Worm (Caenorhabditis elegans): ENCODE results near the gene Y51H7C.12.
A peak's percentile ranks its signal among the peaks of the same experiment; 100 is the strongest.

Gene Y51H7C.12

ce11 chrII:1476016-1476415 is 29.5 kb upstream of the Y51H7C.12 start:
- TF ChIP-seq sea-2 (GFP tag; IDR thresholded peaks at IDR 0.05): no peak
- TF ChIP-seq rpc-1 (optimal IDR thresholded peaks at IDR 0.05): peak; percentile 11
- peak; percentile 54 for TF ChIP-seq rpc-1 (tag; optimal IDR thresholded peaks at IDR 0.05)
- peak; percentile 59 for TF ChIP-seq tbp1 (GFP tag; optimal IDR thresholded peaks at IDR 0.05)

ce11 chrII:1475328-1475727 is 28.8 kb upstream of the Y51H7C.12 start:
- TF ChIP-seq nhr-80 (tag; optimal IDR thresholded peaks at IDR 0.05): peak; percentile 28
- TF ChIP-seq ceh-40 (GFP tag; IDR thresholded peaks at IDR 0.05): no peak

DNA sequence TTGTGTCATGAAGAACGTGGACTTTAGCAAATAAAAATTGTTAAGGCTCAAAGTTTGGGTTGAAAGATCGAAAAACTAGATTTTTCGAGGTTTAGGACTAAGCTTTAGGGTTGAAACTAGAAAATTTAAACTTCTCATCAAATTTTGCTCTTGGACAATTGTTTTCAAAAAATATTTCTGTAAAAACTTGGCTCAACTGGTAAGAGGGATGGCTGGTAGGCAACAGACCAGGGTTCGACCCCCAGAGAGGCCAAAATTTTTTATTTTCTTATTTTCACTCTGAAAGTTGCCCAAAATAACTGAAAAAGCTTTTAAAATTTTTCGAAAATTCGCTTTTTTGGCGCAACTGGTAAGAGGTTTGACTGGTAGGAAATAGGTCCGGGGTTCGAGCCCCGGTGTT is 28.3 kb upstream of the Y51H7C.12 start:
- TF ChIP-seq rpc-1 (optimal IDR thresholded peaks at IDR 0.05) (no peak), rpc-1 (tag; optimal IDR thresholded peaks at IDR 0.05) (peak; percentile 52), F10E7.11 (tag; optimal IDR thresholded peaks at IDR 0.05) (no peak), tbp1 (GFP tag; optimal IDR thresholded peaks at IDR 0.05) (peak; percentile 56)

DNA sequence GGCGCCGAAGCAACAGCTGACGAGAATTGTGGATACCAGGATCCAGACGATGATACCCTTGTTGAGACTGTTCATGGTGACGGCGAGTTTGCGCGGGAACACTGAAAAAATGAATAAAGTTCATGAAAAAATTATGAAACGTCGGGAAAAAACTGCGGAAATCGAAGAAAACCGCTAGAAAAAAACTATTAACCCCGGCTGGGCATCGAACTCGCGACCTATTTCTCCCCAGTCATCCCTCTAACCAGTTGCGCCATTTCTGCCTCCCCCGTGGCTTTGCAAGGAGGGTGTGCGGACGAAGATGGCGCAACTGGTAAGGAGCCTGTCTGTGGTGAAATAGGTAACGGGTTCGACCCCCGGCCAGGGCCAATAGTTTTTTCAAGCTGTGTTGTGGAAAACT is 26.9 kb upstream of the Y51H7C.12 start, which contains the start of gene H17B01.5:
TSS of gene H17B01.5 (minus strand) at position 101 of the 400 bp plus-strand sequence.
- TF ChIP-seq ztf-3 (GFP tag; optimal IDR thresholded peaks at IDR 0.05): no peak
- peak; percentile 48; the same call in 1 of the 2 replicates for TF ChIP-seq zfh-2 (GFP tag; conservative IDR thresholded peaks at IDR 0.05)
- 0 out of 2 replicates have a peak, but pooled peaks have one; percentile 17 for TF ChIP-seq dox-1 (GFP tag; IDR thresholded peaks at IDR 0.05)

ce11 chrII:1470515-1470966 is 24.0 kb upstream of the Y51H7C.12 start, which contains the start of gene H17B01.2:
H17B01.2 (plus strand) TSS chrII:1470565.
- TF ChIP-seq ztf-28 (GFP tag; IDR thresholded peaks at IDR 0.05) (no peak), zfh-2 (GFP tag; conservative IDR thresholded peaks at IDR 0.05) (peak; percentile 73), egrh-3 (GFP tag; IDR thresholded peaks at IDR 0.05) (peak; percentile 91), F22D6.2 (tag; optimal IDR thresholded peaks at IDR 0.05) (no peak), hmg-1.2 (GFP tag; IDR thresholded peaks at IDR 0.05) (no peak), ceh-91 (GFP tag; IDR thresholded peaks at IDR 0.05) (no peak), F37B4.10 (GFP tag; IDR thresholded peaks at IDR 0.05) (0 out of 2 replicates have a peak, but pooled peaks have one; percentile 56), fkh-3 (tag; optimal IDR thresholded peaks at IDR 0.05) (no peak), egl-44 (GFP tag; IDR thresholded peaks at IDR 0.05) (no peak), madf-8 (GFP tag; conservative IDR thresholded peaks at IDR 0.05) (no peak), Y79H2A.3 (GFP tag; conservative IDR thresholded peaks at IDR 0.05) (no peak), nfya-1 (tag; optimal IDR thresholded peaks at IDR 0.05; ENCODE audit: borderline replicate concordance, insufficient read depth) (no peak), sdz-38 (tag; optimal IDR thresholded peaks at IDR 0.05) (no peak)

ce11 chrII:1467711-1468110 is 21.2 kb upstream of the Y51H7C.12 start, which contains the start of gene Y51H7C.1:
Y51H7C.1 (plus strand) TSS chrII:1467727.
- peak; percentile 65 for TF ChIP-seq zfh-2 (GFP tag; conservative IDR thresholded peaks at IDR 0.05)
- TF ChIP-seq egrh-3 (GFP tag; IDR thresholded peaks at IDR 0.05): peak; percentile 86

DNA sequence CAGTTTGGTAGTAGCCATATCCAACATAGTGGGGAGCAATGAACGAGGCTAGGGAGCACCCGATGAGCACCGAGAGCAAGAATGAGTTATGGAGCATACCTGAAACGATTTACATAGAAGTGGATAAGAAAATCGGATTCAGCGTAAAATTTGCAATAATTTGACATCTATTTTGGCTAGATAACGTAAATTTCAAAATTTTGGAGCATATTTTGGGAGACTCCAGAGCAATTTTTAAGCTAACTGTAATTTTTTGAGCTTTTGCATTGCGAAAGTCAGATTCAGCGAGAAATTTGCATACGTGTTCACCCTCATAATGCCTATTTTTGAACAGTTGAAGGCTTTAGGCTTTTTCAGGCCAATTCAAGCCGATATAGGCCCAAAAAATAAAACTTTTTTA is 19.9 kb upstream of the Y51H7C.12 start, which contains the start of gene Y51H7C.13:
TSS of gene Y51H7C.13 (minus strand) at position 101 of the 400 bp plus-strand sequence.
- no peak for TF ChIP-seq zim-3 (tag; optimal IDR thresholded peaks at IDR 0.05)
- no peak for TF ChIP-seq unc-130 (GFP tag; optimal IDR thresholded peaks at IDR 0.05)
- TF ChIP-seq T26A5.8 (tag; optimal IDR thresholded peaks at IDR 0.05): no peak
- no peak for TF ChIP-seq tlf-1 (GFP tag; optimal IDR thresholded peaks at IDR 0.05)

DNA sequence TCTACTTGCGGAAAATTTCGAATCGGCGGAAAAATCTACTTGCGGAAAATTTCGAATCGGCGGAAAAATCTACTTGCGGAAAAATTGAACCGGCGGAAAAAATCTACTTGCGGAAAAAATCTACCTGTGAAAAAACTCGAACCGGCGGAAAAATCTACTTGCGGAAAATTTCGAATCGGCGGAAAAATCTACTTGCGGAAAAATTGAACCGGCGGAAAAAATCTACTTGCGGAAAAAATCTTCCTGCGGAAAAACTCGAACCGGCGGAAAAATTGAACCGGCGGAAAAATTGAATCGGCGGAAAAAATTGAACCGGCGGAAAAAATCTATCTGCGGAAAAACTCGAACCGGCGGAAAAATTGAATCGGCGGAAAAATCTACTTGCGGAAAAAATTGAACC is 11.2 kb upstream of the Y51H7C.12 start:
- TF ChIP-seq lag-1 (GFP tag; IDR thresholded peaks at IDR 0.05) (0 out of 2 replicates have a peak, but pooled peaks have one; percentile 12), madf-3 (GFP tag; IDR thresholded peaks at IDR 0.05) (peak; percentile 73; the same call in 1 of the 2 replicates), ztf-25 (GFP tag; IDR thresholded peaks at IDR 0.05) (0 out of 2 replicates have a peak, but pooled peaks have one; percentile 31), sea-2 (GFP tag; IDR thresholded peaks at IDR 0.05) (0 out of 2 replicates have a peak, but pooled peaks have one; percentile 63), ztf-6 (GFP tag; IDR thresholded peaks at IDR 0.05) (peak; percentile 68; the same call in 1 of the 2 replicates), bed-1 (GFP tag; IDR thresholded peaks at IDR 0.05) (0 out of 2 replicates have a peak, but pooled peaks have one; percentile 85), Y67H2A.10 (GFP tag; conservative IDR thresholded peaks at IDR 0.05) (0 out of 2 replicates have a peak, but pooled peaks have one; percentile 23), egrh-3 (GFP tag; IDR thresholded peaks at IDR 0.05) (peak; percentile 48; the same call in 1 of the 2 replicates), nfyb-1 (GFP tag; IDR thresholded peaks at IDR 0.05) (0 out of 2 replicates have a peak, but pooled peaks have one; percentile 18), K11D2.4 (GFP tag; IDR thresholded peaks at IDR 0.05) (0 out of 2 replicates have a peak, but pooled peaks have one; percentile 30), F37B4.10 (GFP tag; IDR thresholded peaks at IDR 0.05) (0 out of 2 replicates have a peak, but pooled peaks have one; percentile 79), ceh-100 (GFP tag; IDR thresholded peaks at IDR 0.05) (0 out of 2 replicates have a peak, but pooled peaks have one; percentile 20)

Measured in whole organism, young adult.